Worm (Caenorhabditis elegans) whole organism, L2 larva: ENCODE results near the gene pah-1.
A peak's percentile ranks its signal among the peaks of the same experiment; 100 is the strongest.

ENCODE experiments used
- alr-1 ChIP-seq: fragments of 150-350 bp; optimal IDR thresholded peaks from 2 replicates; lab custom pipeline; 2014; ENCODE audit warnings: missing biosample characterization, missing genetic modification characterization
- ceh-82 ChIP-seq: fragments of 150-350 bp; optimal IDR thresholded peaks from 2 replicates; lab custom pipeline; 2014; ENCODE audit warnings: missing biosample characterization, missing genetic modification characterization
- elt-1 ChIP-seq: fragments of 150-350 bp; optimal IDR thresholded peaks from 2 replicates; lab custom pipeline; 2014; ENCODE audit warnings: missing biosample characterization, missing genetic modification characterization
- elt-3 ChIP-seq: sonication (generic microtip); optimal IDR thresholded peaks from 2 replicates; lab custom pipeline; 2017; ENCODE audit warnings: missing biosample characterization, missing genetic modification characterization
- lin-39 ChIP-seq: fragments of 150-350 bp; optimal IDR thresholded peaks from 2 replicates; lab custom pipeline; 2014; ENCODE audit warnings: missing biosample characterization, missing genetic modification reagents, missing genetic modification characterization
- lsy-2 ChIP-seq, 2 experiments: fragments of 150-350 bp in 1 of 2; sonication (generic microtip) in 1 of 2; optimal IDR thresholded peaks; 2 replicates each; lab custom pipeline; 2014 to 2017; ENCODE audit warnings: missing biosample characterization in 2 of 2, missing genetic modification characterization in 2 of 2
- nhr-25 ChIP-seq: fragments of 150-350 bp; sonication (generic microtip); optimal IDR thresholded peaks from 3 replicates; lab custom pipeline; 2014; ENCODE audit warnings: missing biosample characterization, missing genetic modification characterization
- ztf-11 ChIP-seq: sonication (generic microtip); optimal IDR thresholded peaks from 2 replicates; lab custom pipeline; 2017; ENCODE audit warnings: missing biosample characterization, missing genetic modification characterization
- ztf-4 ChIP-seq: fragments of 150-350 bp; optimal IDR thresholded peaks from 2 replicates; lab custom pipeline; 2014; ENCODE audit warnings: missing biosample characterization, missing genetic modification characterization

ce11 chrII:8765131-8765530, 1.7 kb downstream of the pah-1 start:
- no peak for TF ChIP-seq ceh-82 (tag; lab: Kevin White, UChicago)
- no peak for TF ChIP-seq ztf-11
- TF ChIP-seq lin-39 (tag; lab: Kevin White, UChicago): no peak
- TF ChIP-seq nhr-25 (tag; lab: Kevin White, UChicago): peak; percentile 70
- no peak for TF ChIP-seq elt-1 (tag; lab: Kevin White, UChicago)
- TF ChIP-seq ztf-4 (tag; lab: Kevin White, UChicago): no peak
- no peak for TF ChIP-seq elt-3 (tag; lab: Kevin White, UChicago)
- no peak for TF ChIP-seq alr-1 (tag; lab: Kevin White, UChicago)
- TF ChIP-seq lsy-2 (tag; optimal IDR thresholded peaks at IDR 0.05; lab: Kevin White, UChicago): no peak
